Worm (Caenorhabditis elegans) whole organism, dauer: ENCODE measurements around the gene Y44A6D.1.

Experiments
- unc-62 ChIP-seq: sonication (generic microtip); optimal IDR thresholded peaks from 2 replicates; lab custom pipeline; 2017; ENCODE audit warnings: missing biosample characterization, missing genetic modification reagents, missing genetic modification characterization

Y44A6D.1 gene

DNA sequence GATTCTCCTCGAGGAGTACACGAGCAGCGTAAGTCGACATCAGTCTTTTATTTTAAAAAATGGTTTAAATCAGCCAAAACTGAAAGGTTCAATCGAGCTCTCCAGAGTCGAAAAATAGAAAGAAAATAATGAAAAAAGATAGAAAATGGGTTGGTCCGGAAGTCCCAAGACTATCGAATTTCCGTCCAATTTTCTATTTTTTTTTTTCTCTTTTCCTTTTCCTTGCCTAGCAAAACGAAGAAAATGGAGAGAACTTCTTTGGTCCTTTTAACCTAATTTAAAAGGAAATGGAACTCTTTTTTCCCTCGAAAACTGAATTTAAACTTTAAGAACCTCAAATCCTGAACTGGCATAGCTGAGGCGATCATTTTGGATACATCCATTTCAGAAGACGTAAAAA lies 50.4 kb downstream of the Y44A6D.1 start:
- TF ChIP-seq unc-62 (GFP tag; lab: Kevin White, UChicago): no peak
